Worm (Caenorhabditis elegans) whole organism, L4/young adult: ENCODE results near the gene C06C6.7.

ENCODE experiments used
- W03F9.2 ChIP-seq: fragments of 150-350 bp; optimal IDR thresholded peaks from 2 replicates; lab custom pipeline; 2014; ENCODE audit warnings: missing biosample characterization, missing genetic modification characterization
- dao-5 ChIP-seq: sonication (generic microtip); optimal IDR thresholded peaks from 2 replicates; lab custom pipeline; 2016; ENCODE audit warnings: missing genotype, missing genetic modification characterization, moderate library complexity, missing compliant biosample characterization
- him-1 ChIP-seq: sonication (generic microtip); optimal IDR thresholded peaks from 2 replicates; lab custom pipeline; 2016; ENCODE audit warnings: missing genotype, missing genetic modification reagents, missing genetic modification characterization, missing compliant biosample characterization

DNA sequence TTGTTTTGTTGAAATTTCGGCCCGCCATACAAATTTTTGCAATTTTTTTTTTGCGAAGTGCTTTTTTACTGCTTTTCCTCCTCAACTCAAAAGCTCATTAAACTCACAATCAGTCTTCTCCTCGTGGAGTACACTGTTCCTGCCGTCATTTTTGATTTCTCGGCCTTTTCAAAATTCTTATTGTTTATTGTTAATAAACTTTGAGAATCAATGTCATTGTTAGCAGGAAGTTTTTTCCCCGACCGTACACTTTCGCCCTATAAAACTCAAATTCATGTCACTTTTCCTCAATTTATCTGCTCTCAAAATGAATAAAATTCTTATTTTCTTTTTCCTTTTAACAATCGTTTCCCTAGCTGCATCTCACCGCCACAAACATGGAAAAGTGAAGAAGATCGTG lies 16.1 kb upstream of the C06C6.7 start, which contains the start of gene clec-232:
- no peak for TF ChIP-seq him-1 (tag; lab: Kevin White, UChicago)
- TF ChIP-seq W03F9.2 (tag; lab: Kevin White, UChicago), result no peak
- TF ChIP-seq dao-5 (tag; lab: Kevin White, UChicago), result no peak
